Fruit fly (Drosophila melanogaster) ovary, adult (tissue): ENCODE measurements around the gene robl22E.

Experiments
- CG17801 ChIP-seq: fragments of 200-800 bp; optimal IDR thresholded peaks from 2 replicates; lab custom pipeline; 2019; ENCODE audit warnings: missing biosample characterization, mild to moderate bottlenecking, missing genetic modification characterization, moderate library complexity; ENCODE audit not compliant: partially characterized antibody

Gene robl22E

DNA sequence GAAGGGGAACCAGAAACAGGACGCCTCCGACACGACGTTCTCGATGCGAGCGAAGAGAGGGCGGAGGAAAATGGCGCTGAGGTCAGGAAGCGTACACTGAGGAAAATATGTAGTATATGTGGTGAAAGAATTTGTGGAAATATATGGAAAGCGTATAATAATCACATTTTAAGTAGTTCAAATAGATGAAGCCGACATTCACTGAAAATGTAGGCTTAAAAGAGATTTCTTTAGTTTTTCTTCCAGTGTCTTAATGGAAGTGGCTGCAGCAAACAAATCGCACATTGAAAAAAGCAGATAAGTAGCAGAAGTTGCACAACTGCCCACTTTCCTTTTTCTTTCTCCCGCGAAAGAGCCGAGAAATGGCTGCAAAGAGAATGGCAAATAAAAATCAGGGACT, 41.0 kb downstream of the robl22E start:
- no peak for TF ChIP-seq CG17801 (GFP tag; lab: Kevin White, UChicago)

DNA sequence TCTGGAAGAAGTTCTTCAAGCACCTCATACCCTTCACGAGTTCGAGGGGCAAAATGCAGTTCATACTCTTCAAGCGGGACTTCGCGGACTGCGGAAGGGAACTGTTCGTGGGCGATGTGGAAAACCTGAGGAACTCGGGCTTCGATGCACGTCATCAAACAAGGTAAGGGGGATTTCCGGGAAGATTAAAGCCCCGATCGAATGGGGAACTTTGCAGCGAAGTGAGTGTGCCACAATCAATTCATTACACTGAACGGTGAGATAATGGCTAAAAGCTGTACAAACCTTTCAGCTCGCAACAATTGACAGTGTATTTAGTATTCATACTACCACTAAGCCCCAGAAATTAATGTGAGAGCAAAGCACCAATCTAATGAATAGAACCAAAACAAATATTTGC, 47.8 kb downstream of the robl22E start:
- TF ChIP-seq CG17801 (GFP tag; lab: Kevin White, UChicago) = no peak

DNA sequence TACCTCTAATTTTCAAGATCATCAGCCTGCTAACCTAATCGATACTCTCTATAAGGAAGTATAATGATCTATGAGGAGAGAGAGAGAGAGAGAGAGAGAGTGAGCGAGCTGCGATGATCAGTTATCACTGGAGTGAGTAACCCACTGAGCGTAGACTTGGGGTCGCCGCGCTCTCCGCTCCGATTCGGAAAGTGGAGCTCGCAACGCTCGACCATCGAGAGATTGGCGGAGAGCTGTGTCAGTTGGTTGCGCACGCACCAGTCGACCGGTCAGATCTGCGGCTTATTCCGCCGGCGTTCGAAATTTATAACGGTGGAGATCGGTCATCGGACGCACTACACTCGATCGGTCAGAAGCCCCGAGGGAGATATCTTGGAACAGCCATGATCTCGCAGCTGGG, 48.4 kb downstream of the robl22E start, which contains the start of gene CG4267:
CG4267 (plus strand) TSS at position 240 of the 400 bp plus-strand sequence.
- peak; percentile 15 for TF ChIP-seq CG17801 (GFP tag; lab: Kevin White, UChicago)

DNA sequence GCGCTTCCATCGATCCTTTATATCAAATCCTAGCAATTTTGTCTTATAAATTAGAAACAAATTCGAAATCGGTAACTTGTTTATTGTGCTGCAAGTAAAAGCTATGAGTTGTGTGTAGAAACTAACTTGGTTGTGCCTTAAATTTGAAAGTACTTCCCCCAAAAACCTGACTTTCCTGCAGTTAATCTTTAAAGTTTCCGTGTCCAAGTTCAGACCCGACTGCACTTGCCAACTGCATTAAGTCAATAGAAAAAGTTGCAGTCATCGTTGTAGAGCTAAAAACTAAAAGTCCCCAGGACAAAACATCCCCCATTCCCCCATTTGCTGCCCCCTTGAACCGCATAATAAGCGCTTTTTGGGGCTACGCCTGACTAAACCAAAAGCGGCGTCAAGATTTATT, 50.0 kb downstream of the robl22E start, which contains the start of gene Tengl1:
Tengl1 (minus strand) TSS at position 101 of the 400 bp plus-strand sequence.
- TF ChIP-seq CG17801 (GFP tag; lab: Kevin White, UChicago) = no peak
